Worm (Caenorhabditis elegans) whole organism, midembryonic: ENCODE results near the gene T20D3.14.
A peak's percentile ranks its signal among the peaks of the same experiment; 100 is the strongest.
"Not testable (repeated sequence)": the region's sequence is repeated elsewhere in the genome, so short reads cannot be mapped to it uniquely, and the experiment has no call there.

Source experiments
- T22C8.4 ChIP-seq: fragments of 200-800 bp; sonication (Bioruptor generic); IDR thresholded peaks from 2 replicates; pipeline ENCODE4 v1.3.6; 2022; ENCODE audit warnings: missing genetic modification characterization, missing compliant biosample characterization
- cog-1 ChIP-seq: sonication (generic microtip); optimal IDR thresholded peaks from 2 replicates; lab custom pipeline; 2016; ENCODE audit warnings: missing genetic modification characterization, missing compliant biosample characterization
- flt-1 ChIP-seq: fragments of 200-800 bp; sonication (Bioruptor generic); IDR thresholded peaks from 2 replicates; pipeline ENCODE4 v1.3.6; 2022; ENCODE audit warnings: missing genetic modification characterization, missing compliant biosample characterization
- klf-2 ChIP-seq: fragments of 200-800 bp; sonication (Bioruptor generic); conservative IDR thresholded peaks from 2 replicates; pipeline ENCODE4 v1.3.6; 2022; ENCODE audit warnings: missing genetic modification reagents, missing genetic modification characterization, missing compliant biosample characterization
- med-1 ChIP-seq: sonication (generic microtip); optimal IDR thresholded peaks from 2 replicates; lab custom pipeline; 2017; ENCODE audit warnings: missing genetic modification characterization, mild to moderate bottlenecking, missing compliant biosample characterization, antibody characterized with exemption, missing genetic modification reagents; ENCODE audit not compliant: insufficient read depth
- ref-1 ChIP-seq: fragments of 200-800 bp; sonication (Bioruptor generic); conservative IDR thresholded peaks from 2 replicates; pipeline ENCODE4 v1.3.6; 2022; ENCODE audit warnings: missing genetic modification reagents, missing genetic modification characterization, missing compliant biosample characterization
- tab-1 ChIP-seq: fragments of 200-800 bp; sonication (Bioruptor generic); IDR thresholded peaks from 2 replicates; pipeline ENCODE4 v1.3.6; 2022; ENCODE audit warnings: missing genetic modification characterization, missing compliant biosample characterization
- ztf-23 ChIP-seq: fragments of 200-800 bp; sonication (Bioruptor generic); IDR thresholded peaks from 2 replicates; pipeline ENCODE4 v1.3.6; 2022; ENCODE audit warnings: missing genetic modification reagents, missing genetic modification characterization, missing compliant biosample characterization
- ztf-29 ChIP-seq: fragments of 200-800 bp; sonication (Bioruptor generic); IDR thresholded peaks from 2 replicates; pipeline ENCODE4 v1.3.6; 2022; ENCODE audit warnings: missing genetic modification reagents, missing genetic modification characterization, missing compliant biosample characterization

Gene T20D3.14

DNA sequence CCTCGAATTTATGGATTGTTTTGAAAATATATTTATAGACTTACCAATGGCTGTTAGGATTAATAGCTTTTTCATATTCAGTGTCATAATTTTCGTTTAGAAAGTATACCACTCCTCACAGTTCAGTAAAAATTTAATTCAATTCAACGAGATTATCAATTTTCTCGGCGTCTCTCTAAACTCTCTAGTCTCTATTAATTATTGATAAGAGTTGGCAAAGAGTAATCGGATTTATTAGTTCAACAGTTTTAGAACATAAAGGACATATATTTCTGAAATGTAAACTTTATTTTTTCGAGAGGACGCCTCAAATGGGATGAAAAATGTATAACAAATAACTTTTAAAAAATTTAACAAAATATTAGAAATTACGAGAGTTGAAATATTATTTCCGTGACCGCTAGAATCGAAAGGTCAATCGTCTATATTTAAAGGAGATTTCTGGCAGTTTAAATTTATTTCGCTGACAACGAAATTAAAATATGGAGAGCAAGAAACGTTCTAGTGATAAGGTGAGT, 11.7 kb downstream of the T20D3.14 start, which contains the start of the genes nspg-11 and F49C12.15:
TSS of gene nspg-11 (minus strand) at position 101 of the 518 bp plus-strand sequence.
TSS of gene F49C12.15 (plus strand) at position 468 of the 518 bp plus-strand sequence.
- TF ChIP-seq cog-1 (tag; lab: Kevin White, UChicago) (no peak), ztf-23 (GFP tag; lab: Robert Waterston, UW) (no peak), flt-1 (GFP tag; lab: Robert Waterston, UW) (no peak), med-1 (no peak), tab-1 (no peak), klf-2 (GFP tag; lab: Robert Waterston, UW) (no peak), T22C8.4 (GFP tag; lab: Robert Waterston, UW) (no peak), ref-1 (GFP tag; lab: Robert Waterston, UW) (no peak), ztf-29 (GFP tag; lab: Robert Waterston, UW) (no peak)

DNA sequence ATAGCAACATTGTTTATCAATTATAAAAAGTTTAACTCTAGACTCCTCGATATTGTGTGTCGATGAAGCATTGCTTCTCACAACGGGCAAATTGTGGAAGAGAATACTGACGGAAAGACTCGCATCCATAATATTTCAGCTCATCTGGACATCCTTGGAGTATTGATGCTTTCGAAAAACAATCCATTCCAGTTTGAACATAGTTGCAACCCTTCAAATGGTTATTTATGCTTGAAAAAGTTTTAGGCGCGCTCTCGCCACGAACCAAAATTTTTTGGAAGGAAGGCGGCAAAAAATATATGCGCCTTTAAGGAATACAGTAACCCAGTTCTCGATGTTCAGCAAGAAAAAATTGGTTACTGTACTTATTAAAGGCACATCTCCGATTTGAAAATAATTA, 13.2 kb downstream of the T20D3.14 start:
- TF ChIP-seq T22C8.4 (GFP tag; lab: Robert Waterston, UW) = no peak
- TF ChIP-seq flt-1 (GFP tag; lab: Robert Waterston, UW) = no peak
- no peak for TF ChIP-seq ref-1 (GFP tag; lab: Robert Waterston, UW)
- no peak for TF ChIP-seq tab-1
- TF ChIP-seq med-1 = no peak
- TF ChIP-seq klf-2 (GFP tag; lab: Robert Waterston, UW) = no peak
- no peak for TF ChIP-seq ztf-29 (GFP tag; lab: Robert Waterston, UW)

DNA sequence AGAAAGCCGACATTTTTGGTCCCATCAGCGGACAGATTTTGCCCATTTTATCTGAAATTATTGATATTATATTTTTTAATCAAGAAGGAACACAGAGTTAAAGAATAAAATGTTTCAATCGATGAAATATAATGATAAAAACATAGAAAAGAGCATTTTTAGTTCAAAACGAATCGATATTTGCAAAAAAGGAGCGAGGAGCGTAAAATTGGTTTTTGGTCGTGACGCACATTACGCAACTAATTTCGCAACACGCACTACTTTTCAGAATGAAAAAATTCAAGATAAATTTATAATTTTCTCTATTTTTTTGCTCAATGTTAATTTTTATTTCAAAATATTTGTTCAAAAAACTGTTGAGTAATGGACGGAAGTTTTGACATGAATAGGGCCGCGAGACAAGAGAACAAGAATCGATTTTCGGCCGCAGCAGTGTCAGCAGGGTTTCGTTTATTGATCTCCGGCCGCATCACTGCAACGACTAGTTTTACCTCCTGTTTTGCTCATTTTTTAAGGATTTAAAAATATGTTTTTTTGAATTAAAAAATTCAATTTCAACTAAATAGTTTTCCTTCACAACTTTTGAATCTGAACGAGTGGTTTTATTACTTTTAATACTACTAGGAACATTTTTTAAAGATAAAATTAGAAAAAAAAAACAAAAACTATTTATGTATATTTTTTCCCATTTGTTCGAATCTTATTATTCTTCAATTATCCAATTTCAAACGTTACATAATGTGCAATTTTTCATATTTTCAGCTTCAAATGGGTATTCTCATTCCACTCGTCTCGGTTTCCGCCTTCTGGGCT, 14.5 kb downstream of the T20D3.14 start, which contains the start of the genes F49C12.12 and vha-17:
TSS of gene F49C12.12 (minus strand) at position 51 of the 813 bp plus-strand sequence.
TSS of gene vha-17 (plus strand) at position 763 of the 813 bp plus-strand sequence.
- TF ChIP-seq med-1 (no peak), cog-1 (tag; lab: Kevin White, UChicago) (no peak), flt-1 (GFP tag; lab: Robert Waterston, UW) (no peak), T22C8.4 (GFP tag; lab: Robert Waterston, UW) (0 out of 2 replicates have a peak, but pooled peaks have one; percentile 46), ref-1 (GFP tag; lab: Robert Waterston, UW) (no peak)

DNA sequence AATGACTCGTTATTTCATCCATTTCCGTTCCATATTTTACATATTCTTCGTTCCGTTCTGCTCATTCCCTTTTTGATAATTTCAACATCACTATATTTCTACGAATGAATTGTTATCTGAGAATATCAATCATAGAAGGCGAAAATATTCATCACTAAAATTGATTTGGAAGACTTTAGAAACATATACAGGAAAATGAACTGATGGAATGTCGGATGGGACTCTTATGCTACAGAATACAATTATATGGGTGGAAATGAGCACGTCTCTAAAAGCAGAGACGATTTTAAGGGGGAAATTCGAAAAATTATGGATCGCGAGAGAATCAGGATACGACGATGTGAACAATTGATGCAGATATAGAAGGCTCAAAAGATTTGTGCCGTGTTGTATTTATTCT, 15.7 kb downstream of the T20D3.14 start:
- TF ChIP-seq ztf-29 (GFP tag; lab: Robert Waterston, UW) = no peak

DNA sequence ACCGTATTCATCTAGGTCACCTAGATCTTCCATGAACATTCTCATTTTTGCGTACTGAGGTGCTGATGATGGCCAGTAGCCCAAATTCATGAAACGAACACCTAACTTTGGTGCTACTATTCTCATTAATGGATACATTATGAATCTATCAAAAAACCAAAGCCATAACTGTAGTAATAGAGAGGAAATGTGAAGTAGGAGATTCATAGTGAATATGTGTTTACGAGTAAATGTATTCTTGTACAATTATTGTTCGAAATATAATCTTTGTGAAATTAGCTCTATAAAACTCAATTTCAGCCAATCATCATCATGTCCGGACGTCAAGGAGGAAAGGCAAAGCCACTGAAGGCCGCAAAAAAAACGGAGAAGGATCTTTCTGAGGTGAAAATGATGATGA, 16.6 kb downstream of the T20D3.14 start, which contains the start of the genes F49C12.11 and nemt-1:
TSS of gene F49C12.11 (plus strand) at position 301 of the 400 bp plus-strand sequence.
TSS of gene nemt-1 (minus strand) at position 360 of the 400 bp plus-strand sequence.
- TF ChIP-seq ztf-29 (GFP tag; lab: Robert Waterston, UW) = no peak
- TF ChIP-seq flt-1 (GFP tag; lab: Robert Waterston, UW) = no peak
- no peak for TF ChIP-seq ref-1 (GFP tag; lab: Robert Waterston, UW)
- TF ChIP-seq T22C8.4 (GFP tag; lab: Robert Waterston, UW) = no peak
- TF ChIP-seq tab-1 = no peak
- no peak for TF ChIP-seq med-1

DNA sequence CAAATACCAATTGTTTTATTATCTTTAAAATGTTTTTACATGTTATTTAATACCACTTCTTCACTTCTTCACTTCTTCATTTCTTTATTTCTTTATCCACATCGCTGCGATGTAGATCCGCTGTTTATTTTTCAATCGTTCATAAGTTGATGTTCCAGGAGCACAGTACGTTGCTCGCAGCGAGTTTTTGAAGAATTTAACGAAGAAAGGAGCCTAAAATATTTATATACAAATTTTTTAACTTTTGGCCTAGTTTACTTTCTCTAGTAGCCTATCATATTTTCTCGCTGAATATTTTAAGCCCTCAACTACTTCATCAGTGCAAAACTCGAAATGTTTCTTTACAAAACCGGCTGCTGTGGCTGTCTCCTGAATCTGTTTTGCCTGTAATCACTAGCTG, 17.6 kb downstream of the T20D3.14 start:
- no peak for TF ChIP-seq klf-2 (GFP tag; lab: Robert Waterston, UW)
- TF ChIP-seq flt-1 (GFP tag; lab: Robert Waterston, UW) = no peak
- no peak for TF ChIP-seq ref-1 (GFP tag; lab: Robert Waterston, UW)
- no peak for TF ChIP-seq med-1
- TF ChIP-seq ztf-29 (GFP tag; lab: Robert Waterston, UW) = no peak
- TF ChIP-seq cog-1 (tag; lab: Kevin White, UChicago) = no peak
- TF ChIP-seq ztf-23 (GFP tag; lab: Robert Waterston, UW) = no peak
- TF ChIP-seq T22C8.4 (GFP tag; lab: Robert Waterston, UW) = no peak
- TF ChIP-seq tab-1 = no peak

DNA sequence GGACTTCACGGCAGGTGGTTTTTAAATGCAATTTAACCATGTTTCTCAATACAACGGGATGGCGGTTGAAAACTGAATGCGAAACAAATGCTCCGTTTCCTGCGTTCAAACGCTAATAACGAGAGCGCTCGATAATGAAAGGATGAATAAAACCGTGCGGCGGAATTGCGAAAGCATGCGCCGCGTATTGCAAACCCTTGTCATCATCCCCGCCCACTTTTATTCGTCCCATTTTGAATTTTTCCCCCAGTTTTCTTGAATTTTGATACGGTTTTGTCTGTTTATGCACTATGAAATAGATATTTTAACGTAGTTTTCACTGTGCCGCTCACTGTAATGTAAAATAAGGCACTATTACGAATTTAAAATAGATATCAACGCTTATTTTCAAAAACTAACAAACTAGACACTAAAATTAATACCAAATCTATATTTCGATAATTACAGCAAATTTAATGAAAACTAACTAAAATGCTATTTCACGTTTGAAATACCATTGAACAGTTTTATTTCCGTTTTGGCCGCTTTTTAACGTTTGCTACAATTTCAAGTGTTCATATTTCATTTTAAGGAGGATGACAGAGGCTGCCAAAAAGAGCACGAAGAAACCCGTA, 19.5 kb downstream of the T20D3.14 start, which contains the start of the genes F49C12.9 and rpn-7:
TSS of gene F49C12.9 (minus strand) at position 148 of the 614 bp plus-strand sequence.
TSS of gene rpn-7 (plus strand) at position 564 of the 614 bp plus-strand sequence.
- TF ChIP-seq ref-1 (GFP tag; lab: Robert Waterston, UW) = no peak
- TF ChIP-seq ztf-29 (GFP tag; lab: Robert Waterston, UW) = no peak
- no peak; the same call in none of the 2 replicates for TF ChIP-seq flt-1 (GFP tag; lab: Robert Waterston, UW)
- peak; percentile 86 for TF ChIP-seq med-1
- TF ChIP-seq tab-1 = peak; percentile 81
- TF ChIP-seq T22C8.4 (GFP tag; lab: Robert Waterston, UW) = no peak
- TF ChIP-seq klf-2 (GFP tag; lab: Robert Waterston, UW) = no peak; the same call in 1 of the 2 replicates
- peak; percentile 52 for TF ChIP-seq cog-1 (tag; lab: Kevin White, UChicago)
- TF ChIP-seq ztf-23 (GFP tag; lab: Robert Waterston, UW) = peak; percentile 85

DNA sequence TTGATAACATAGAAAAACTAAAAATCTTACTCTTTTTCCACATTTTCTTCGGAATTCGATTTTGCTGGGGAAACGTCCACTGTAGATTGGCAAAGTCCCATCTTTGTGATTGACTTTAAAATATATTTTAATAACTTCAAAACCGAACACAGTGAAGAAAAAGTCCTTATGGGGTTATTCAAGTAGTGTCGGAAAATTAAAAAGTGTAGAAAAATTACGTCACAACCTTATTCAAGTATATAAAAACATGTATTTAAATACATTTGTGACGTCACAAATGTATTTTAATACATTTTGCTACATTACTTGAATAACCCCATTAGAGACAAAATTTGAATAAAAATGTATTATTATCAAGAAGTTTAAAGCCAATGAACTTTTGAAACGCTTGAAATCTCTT, 22.9 kb downstream of the T20D3.14 start, which contains the start of gene F49C12.7:
TSS of gene F49C12.7 (minus strand) at position 101 of the 400 bp plus-strand sequence.
- TF ChIP-seq ztf-29 (GFP tag; lab: Robert Waterston, UW); klf-2 (GFP tag; lab: Robert Waterston, UW); cog-1 (tag; lab: Kevin White, UChicago): not testable (repeated sequence)

DNA sequence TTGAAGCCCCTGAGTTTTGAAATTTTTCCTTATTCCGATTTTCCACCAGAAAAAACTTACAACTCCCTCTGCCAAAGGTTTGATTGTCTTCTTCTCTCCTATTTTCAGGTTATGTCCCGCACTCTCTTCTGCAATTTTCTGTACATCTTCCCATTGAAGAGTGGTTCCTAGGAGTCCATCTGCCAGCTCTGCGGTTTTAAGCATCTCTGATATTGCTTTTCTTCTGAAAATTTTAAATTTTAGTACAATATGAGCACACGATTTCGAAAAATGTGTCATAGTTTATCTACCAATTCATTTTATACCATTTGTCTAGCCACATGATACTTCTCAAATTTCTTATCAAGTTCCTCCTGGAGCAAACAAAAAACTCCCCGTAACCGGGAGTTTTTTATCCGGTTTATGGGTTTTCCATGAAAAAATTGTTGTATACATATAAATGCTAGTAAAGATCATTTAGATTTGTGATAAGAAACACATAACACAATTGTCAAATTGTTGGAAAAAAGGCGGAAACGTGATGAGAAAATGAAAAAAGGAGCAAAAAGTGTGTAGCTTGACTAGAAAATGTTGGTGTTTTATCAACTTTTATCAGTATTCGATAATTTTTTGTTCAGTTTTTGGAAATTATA, 24.7 kb downstream of the T20D3.14 start:
- TF ChIP-seq ref-1 (GFP tag; lab: Robert Waterston, UW) (no peak), tab-1 (no peak), ztf-23 (GFP tag; lab: Robert Waterston, UW) (no peak), klf-2 (GFP tag; lab: Robert Waterston, UW) (no peak), T22C8.4 (GFP tag; lab: Robert Waterston, UW) (no peak), flt-1 (GFP tag; lab: Robert Waterston, UW) (no peak), ztf-29 (GFP tag; lab: Robert Waterston, UW) (no peak), med-1 (no peak), cog-1 (tag; lab: Kevin White, UChicago) (no peak)
